Worm (Caenorhabditis elegans) whole organism, midembryonic: ENCODE measurements around the gene str-173.

Experiments
- T22C8.4 ChIP-seq: fragments of 200-800 bp; sonication (Bioruptor generic); IDR thresholded peaks from 2 replicates; pipeline ENCODE4 v1.3.6; 2022; ENCODE audit warnings: missing genetic modification characterization, missing compliant biosample characterization
- cog-1 ChIP-seq: sonication (generic microtip); optimal IDR thresholded peaks from 2 replicates; lab custom pipeline; 2016; ENCODE audit warnings: missing genetic modification characterization, missing compliant biosample characterization
- flt-1 ChIP-seq: fragments of 200-800 bp; sonication (Bioruptor generic); IDR thresholded peaks from 2 replicates; pipeline ENCODE4 v1.3.6; 2022; ENCODE audit warnings: missing genetic modification characterization, missing compliant biosample characterization
- klf-2 ChIP-seq: fragments of 200-800 bp; sonication (Bioruptor generic); conservative IDR thresholded peaks from 2 replicates; pipeline ENCODE4 v1.3.6; 2022; ENCODE audit warnings: missing genetic modification reagents, missing genetic modification characterization, missing compliant biosample characterization
- med-1 ChIP-seq: sonication (generic microtip); optimal IDR thresholded peaks from 2 replicates; lab custom pipeline; 2017; ENCODE audit warnings: missing genetic modification characterization, mild to moderate bottlenecking, missing compliant biosample characterization, antibody characterized with exemption, missing genetic modification reagents; ENCODE audit not compliant: insufficient read depth
- ref-1 ChIP-seq: fragments of 200-800 bp; sonication (Bioruptor generic); conservative IDR thresholded peaks from 2 replicates; pipeline ENCODE4 v1.3.6; 2022; ENCODE audit warnings: missing genetic modification reagents, missing genetic modification characterization, missing compliant biosample characterization
- ztf-23 ChIP-seq: fragments of 200-800 bp; sonication (Bioruptor generic); IDR thresholded peaks from 2 replicates; pipeline ENCODE4 v1.3.6; 2022; ENCODE audit warnings: missing genetic modification reagents, missing genetic modification characterization, missing compliant biosample characterization
- ztf-29 ChIP-seq: fragments of 200-800 bp; sonication (Bioruptor generic); IDR thresholded peaks from 2 replicates; pipeline ENCODE4 v1.3.6; 2022; ENCODE audit warnings: missing genetic modification reagents, missing genetic modification characterization, missing compliant biosample characterization

- TF ChIP-seq ref-1 (GFP tag; lab: Robert Waterston, UW) (no peak), klf-2 (GFP tag; lab: Robert Waterston, UW) (no peak), ztf-29 (GFP tag; lab: Robert Waterston, UW) (no peak), flt-1 (GFP tag; lab: Robert Waterston, UW) (no peak), med-1 (no peak), ztf-23 (GFP tag; lab: Robert Waterston, UW) (no peak), cog-1 (tag; lab: Kevin White, UChicago) (no peak), T22C8.4 (GFP tag; lab: Robert Waterston, UW) (no peak)
Measured at ce11 chrIV:4858573-4858972, 3.0 kb upstream of the str-173 start, which contains the start of gene Y17G9A.3.
